Worm (Caenorhabditis elegans) whole organism, L3 larva: Measurements from ENCODE around the gene xpc-1.
"Not testable (repeated sequence)": the region's sequence is repeated elsewhere in the genome, so short reads cannot be mapped to it uniquely, and the experiment has no call there.

ENCODE experiments used
- ceh-28 ChIP-seq: fragments of 150-350 bp; optimal IDR thresholded peaks from 2 replicates; lab custom pipeline; 2014; ENCODE audit warnings: missing biosample characterization, missing genetic modification reagents, missing genetic modification characterization
- ceh-9 ChIP-seq: sonication (generic microtip); optimal IDR thresholded peaks from 2 replicates; lab custom pipeline; 2018; ENCODE audit warnings: missing biosample characterization, missing genetic modification characterization
- egl-27 ChIP-seq: sonication (generic microtip); optimal IDR thresholded peaks from 4 replicates; lab custom pipeline; 2017; ENCODE audit warnings: missing biosample characterization, missing genetic modification reagents, missing genetic modification characterization
- egl-5 ChIP-seq: fragments of 150-350 bp; optimal IDR thresholded peaks from 2 replicates; lab custom pipeline; 2017; ENCODE audit warnings: missing biosample characterization, missing genetic modification reagents, missing genetic modification characterization, inconsistent platforms
- fkh-10 ChIP-seq: sonication (generic microtip); optimal IDR thresholded peaks from 2 replicates; lab custom pipeline; 2017; ENCODE audit warnings: missing biosample characterization, missing genetic modification reagents, missing genetic modification characterization
- fkh-2 ChIP-seq: fragments of 150-350 bp; optimal IDR thresholded peaks from 2 replicates; lab custom pipeline; 2014; ENCODE audit warnings: missing biosample characterization, missing genetic modification reagents, missing genetic modification characterization
- hmg-11 ChIP-seq: sonication (generic microtip); optimal IDR thresholded peaks from 2 replicates; lab custom pipeline; 2016; ENCODE audit warnings: missing genetic modification characterization, missing compliant biosample characterization
- lin-15B ChIP-seq: fragments of 150-350 bp; optimal IDR thresholded peaks from 2 replicates; lab custom pipeline; 2014; ENCODE audit warnings: missing biosample characterization, missing genetic modification characterization
- lin-39 ChIP-seq: fragments of 150-350 bp; optimal IDR thresholded peaks from 2 replicates; lab custom pipeline; 2018; ENCODE audit warnings: missing biosample characterization, missing genetic modification reagents, missing genetic modification characterization
- lsy-12 ChIP-seq: sonication (generic microtip); optimal IDR thresholded peaks from 2 replicates; lab custom pipeline; 2016; ENCODE audit warnings: mild to moderate bottlenecking, missing genetic modification characterization, missing compliant biosample characterization
- mdl-1 ChIP-seq: fragments of 150-350 bp; optimal IDR thresholded peaks from 2 replicates; lab custom pipeline; 2014; ENCODE audit warnings: missing biosample characterization, missing genetic modification characterization
- mml-1 ChIP-seq: fragments of 150-350 bp; sonication (generic microtip); optimal IDR thresholded peaks from 3 replicates; lab custom pipeline; 2014; ENCODE audit warnings: missing biosample characterization, missing genetic modification characterization
- nfya-1 ChIP-seq: sonication (generic microtip); optimal IDR thresholded peaks from 2 replicates; lab custom pipeline; 2017; ENCODE audit warnings: missing genetic modification characterization, mild to moderate bottlenecking, missing compliant biosample characterization, antibody characterized with exemption, moderate library complexity; ENCODE audit not compliant: insufficient read depth
- nhr-11 ChIP-seq: fragments of 150-350 bp; optimal IDR thresholded peaks from 2 replicates; lab custom pipeline; 2014; ENCODE audit warnings: missing biosample characterization, missing genetic modification characterization
- nhr-12 ChIP-seq: fragments of 150-350 bp; optimal IDR thresholded peaks from 2 replicates; lab custom pipeline; 2014; ENCODE audit warnings: missing biosample characterization, missing genetic modification characterization
- nhr-23 ChIP-seq: fragments of 150-350 bp; optimal IDR thresholded peaks from 2 replicates; lab custom pipeline; 2014; ENCODE audit warnings: missing biosample characterization, missing genetic modification reagents, missing genetic modification characterization
- nhr-43 ChIP-seq: sonication (generic microtip); optimal IDR thresholded peaks from 2 replicates; lab custom pipeline; 2016; ENCODE audit warnings: mild to moderate bottlenecking, missing genetic modification characterization, missing compliant biosample characterization; ENCODE audit not compliant: poor library complexity, severe bottlenecking
- nhr-76 ChIP-seq: fragments of 150-350 bp; sonication (generic microtip); optimal IDR thresholded peaks from 5 replicates; lab custom pipeline; 2014; ENCODE audit warnings: missing biosample characterization, missing genetic modification characterization
- pha-4 ChIP-seq: fragments of 150-350 bp; optimal IDR thresholded peaks from 2 replicates; lab custom pipeline; 2014; ENCODE audit warnings: missing biosample characterization, missing genetic modification reagents, missing genetic modification characterization
- skn-1 ChIP-seq: fragments of 150-350 bp; optimal IDR thresholded peaks from 2 replicates; lab custom pipeline; 2014; ENCODE audit warnings: missing biosample characterization, missing genetic modification characterization
- snpc-4 ChIP-seq: fragments of 150-350 bp; optimal IDR thresholded peaks from 2 replicates; lab custom pipeline; 2014; ENCODE audit warnings: missing biosample characterization, missing genetic modification characterization
- tbx-2 ChIP-seq: sonication (generic microtip); optimal IDR thresholded peaks from 2 replicates; lab custom pipeline; 2016; ENCODE audit warnings: mild to moderate bottlenecking, missing genetic modification characterization, missing compliant biosample characterization
- unc-39 ChIP-seq: sonication (generic microtip); optimal IDR thresholded peaks from 4 replicates; lab custom pipeline; 2017; ENCODE audit warnings: missing biosample characterization, missing genetic modification characterization
- unc-62 ChIP-seq: fragments of 150-350 bp; sonication (generic microtip); optimal IDR thresholded peaks from 4 replicates; lab custom pipeline; 2014; ENCODE audit warnings: missing biosample characterization, missing genetic modification reagents, missing genetic modification characterization
- ztf-4 ChIP-seq: fragments of 150-350 bp; optimal IDR thresholded peaks from 2 replicates; lab custom pipeline; 2014; ENCODE audit warnings: missing biosample characterization, missing genetic modification characterization

Gene xpc-1

ce11 chrIV:2051195-2051594, 58.3 kb downstream of the xpc-1 start, which contains the start of gene R05C11.4:
Gene R05C11.4, plus strand, starts transcription at chrIV:2051495.
- TF ChIP-seq nhr-76, snpc-4, skn-1 (tag; lab: Kevin White, UChicago): not testable (repeated sequence)

ce11 chrIV:2052337-2052736, 59.4 kb downstream of the xpc-1 start:
- TF ChIP-seq nhr-12 (tag; lab: Kevin White, UChicago), result no peak
- TF ChIP-seq egl-27, result no peak
- TF ChIP-seq nfya-1 (tag; lab: Kevin White, UChicago), result peak; percentile 11
- TF ChIP-seq hmg-11 (tag; lab: Kevin White, UChicago), result peak; percentile 2
- peak; percentile 21 for TF ChIP-seq tbx-2

DNA sequence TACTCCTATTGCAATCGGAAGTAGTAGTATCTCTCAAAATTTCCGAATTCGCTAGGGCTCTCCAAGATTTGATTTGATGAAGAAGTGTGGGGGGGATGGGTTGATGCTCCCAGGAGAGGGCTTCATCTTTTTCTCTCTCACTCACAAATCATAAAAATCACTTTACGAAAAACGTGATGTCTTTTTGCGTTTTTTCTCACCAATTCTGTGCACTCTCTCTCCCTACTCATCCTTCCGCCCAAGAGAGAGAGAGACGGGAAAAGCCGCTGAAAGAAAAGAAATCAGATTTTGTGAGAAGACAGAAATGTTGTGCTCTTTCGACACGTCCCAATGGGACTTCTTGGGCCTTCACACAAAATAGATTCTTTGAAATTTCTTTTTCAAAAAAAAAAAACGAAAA, 60.7 kb downstream of the xpc-1 start:
- TF ChIP-seq nfya-1 (tag; lab: Kevin White, UChicago), result peak; percentile 61
- TF ChIP-seq fkh-2, result no peak
- TF ChIP-seq ztf-4 (tag; lab: Kevin White, UChicago), result no peak
- peak; percentile 86 for TF ChIP-seq lin-39 (tag; lab: Kevin White, UChicago)
- peak; percentile 15 for TF ChIP-seq egl-5 (tag; lab: Kevin White, UChicago)
- peak; percentile 16 for TF ChIP-seq ceh-9
- TF ChIP-seq ceh-28 (tag; lab: Kevin White, UChicago), result no peak
- TF ChIP-seq nhr-23 (tag; lab: Kevin White, UChicago), result no peak
- TF ChIP-seq snpc-4 (tag; lab: Kevin White, UChicago), result no peak
- TF ChIP-seq nhr-76 (tag; lab: Kevin White, UChicago), result no peak
- no peak for TF ChIP-seq lsy-12 (tag; lab: Kevin White, UChicago)
- TF ChIP-seq fkh-10, result peak; percentile 75
- TF ChIP-seq unc-62 (GFP tag; lab: Kevin White, UChicago), result no peak
- TF ChIP-seq mml-1 (tag; lab: Kevin White, UChicago), result no peak
- TF ChIP-seq mdl-1 (tag; lab: Kevin White, UChicago), result no peak
- no peak for TF ChIP-seq unc-39 (tag; lab: Kevin White, UChicago)
- TF ChIP-seq, all 47 proteins: peak for 5

DNA sequence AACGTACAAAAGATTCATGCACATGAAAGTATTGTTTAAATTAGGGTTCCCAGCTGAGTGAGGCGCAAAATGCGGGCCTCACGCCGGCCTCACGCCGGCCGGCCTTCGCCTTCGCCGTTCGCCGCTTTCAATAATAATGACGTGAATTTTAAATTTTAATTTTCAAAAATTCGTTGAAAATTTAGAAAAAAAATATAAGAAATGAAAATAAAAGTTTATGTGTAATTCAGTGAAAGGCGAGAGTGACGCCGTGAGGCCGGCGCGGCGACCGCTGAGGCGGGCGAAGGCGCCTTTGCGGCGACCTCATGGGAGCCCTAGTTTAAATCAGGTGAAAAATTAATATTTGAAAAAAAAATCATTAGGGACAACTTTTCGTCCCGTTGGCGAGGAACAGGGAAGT, 64.6 kb downstream of the xpc-1 start:
- TF ChIP-seq fkh-10 (no peak), nhr-11 (tag; lab: Kevin White, UChicago) (no peak), nhr-43 (tag; lab: Kevin White, UChicago) (no peak), lin-15B (tag; lab: Kevin White, UChicago) (no peak), mml-1 (tag; lab: Kevin White, UChicago) (no peak), fkh-2 (no peak), egl-5 (tag; lab: Kevin White, UChicago) (no peak), pha-4 (tag; lab: Kevin White, UChicago) (no peak)
